Fruit fly (Drosophila melanogaster) whole organism, embryonic: ENCODE measurements around the gene Desat1.

Experiments
- CG12219 ChIP-seq: fragments of 200-800 bp; sonication (Bioruptor generic); optimal IDR thresholded peaks from 3 replicates; lab custom pipeline; 2018; ENCODE audit warnings: missing biosample characterization, mild to moderate bottlenecking, missing genetic modification characterization
- CG7372 ChIP-seq: fragments of 200-800 bp; sonication (Bioruptor generic); IDR thresholded peaks from 2 replicates; pipeline ENCODE4 v1.3.6; 2022; ENCODE audit warnings: missing biosample characterization, missing genetic modification characterization
- CG7786 ChIP-seq: fragments of 200-800 bp; sonication (Bioruptor generic); optimal IDR thresholded peaks from 2 replicates; lab custom pipeline; 2016; ENCODE audit warnings: missing biosample characterization, missing genetic modification characterization
- Gsc ChIP-seq: fragments of 200-800 bp; sonication (Bioruptor generic); IDR thresholded peaks from 2 replicates; pipeline ENCODE4 v1.3.6; 2022; ENCODE audit warnings: missing biosample characterization, missing genetic modification characterization
- Mrtf ChIP-seq: fragments of 200-800 bp; sonication (Bioruptor generic); IDR thresholded peaks from 3 replicates; pipeline ENCODE4 v1.3.6; 2022; ENCODE audit warnings: missing biosample characterization, missing genetic modification characterization
- z ChIP-seq: fragments of 200-800 bp; sonication (Bioruptor generic); IDR thresholded peaks from 3 replicates; pipeline ENCODE4 v1.3.6; 2022; ENCODE audit warnings: missing biosample characterization, missing genetic modification characterization

dm6 chr3R:12447353-12447752, 8.0 kb downstream of the Desat1 start, which contains the start of gene vrs:
- TF ChIP-seq CG7372 (GFP tag; lab: Robert Waterston, UW) (no peak), Gsc (GFP tag; lab: Robert Waterston, UW) (no peak), Mrtf (no peak), z (GFP tag; lab: Robert Waterston, UW) (no peak), CG7786 (GFP tag; lab: Kevin White, UChicago) (no peak), CG12219 (GFP tag; lab: Kevin White, UChicago) (no peak)
